In the genomic region with DNA sequence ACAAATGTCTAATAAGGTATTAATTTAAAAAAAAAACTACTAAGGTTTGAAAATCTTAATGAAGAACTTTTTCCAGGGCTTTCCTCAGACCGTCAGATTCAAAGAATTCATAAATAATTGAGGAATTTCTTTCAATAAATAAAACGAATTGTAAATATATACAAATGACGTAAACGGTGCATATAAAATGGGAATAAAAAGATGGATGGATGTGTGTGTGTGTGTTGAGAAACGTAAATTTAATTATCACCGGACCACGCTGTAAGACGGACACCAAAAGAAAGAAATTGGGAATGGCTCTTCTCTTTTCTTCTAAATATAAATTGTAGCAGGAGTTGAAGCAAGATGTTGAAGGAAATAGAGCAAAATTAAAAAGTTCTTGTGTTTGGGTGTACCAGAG, we compare ENCODE assay signal across 2 worm cellular contexts.
A peak's percentile ranks its signal among the peaks of the same experiment; 100 is the strongest.
TF ChIP-seq lines count a peak whose summit lies in the region.

No protein-coding gene starts in this region.

TF ChIP-seq in whole organism, L1 larva, 84 proteins besides CTCF, POLR2A, EP300 and RAD21:
- TF ChIP-seq ceh-8 (GFP tag; optimal IDR thresholded peaks at IDR 0.05; lab: Kevin White, UChicago) (no peak), ceh-63 (GFP tag; optimal IDR thresholded peaks at IDR 0.05; lab: Kevin White, UChicago) (peak; percentile 77), ztf-4 (tag; optimal IDR thresholded peaks at IDR 0.05; lab: Kevin White, UChicago) (no peak), nhr-19 (GFP tag; conservative IDR thresholded peaks at IDR 0.05; lab: Robert Waterston, UW) (no peak)

TF ChIP-seq in whole organism, mixed stage, embryonic, 35 proteins besides CTCF, POLR2A, EP300 and RAD21:
- no peak for TF ChIP-seq hlh-1 (tag; optimal IDR thresholded peaks at IDR 0.05; lab: Kevin White, UChicago)
- TF ChIP-seq ces-1 (GFP tag; optimal IDR thresholded peaks at IDR 0.05; lab: Kevin White, UChicago) = peak; percentile 60
TF ChIP-seq in whole organism, mixed stage, embryonic: peak in this region for 1.
